Worm (Caenorhabditis elegans): Measurements from ENCODE around the gene cdk-4.

- TF ChIP-seq ceh-6 (GFP tag; optimal IDR thresholded peaks at IDR 0.05) (no peak), nhr-11 (tag; optimal IDR thresholded peaks at IDR 0.05) (no peak), ceh-22 (tag; optimal IDR thresholded peaks at IDR 0.05) (no peak)
Measured at ce11 chrX:13555098-13555497, 36.4 kb upstream of the cdk-4 start.

Data from whole organism, late embryonic.